Worm (Caenorhabditis elegans) whole organism, L1 larva: ENCODE results near the gene C54C6.5.

Experiments
- ceh-82 ChIP-seq, 3 experiments: fragments of 150-350 bp in 1 of 3; sonication (generic microtip) in 2 of 3; optimal IDR thresholded peaks; 2 replicates each; lab custom pipeline; 2014 to 2017; ENCODE audit warnings: missing biosample characterization in 3 of 3, missing genetic modification characterization in 3 of 3
- ceh-90 ChIP-seq: sonication (generic microtip); optimal IDR thresholded peaks from 2 replicates; lab custom pipeline; 2016; ENCODE audit warnings: missing genetic modification characterization, missing compliant biosample characterization
- efl-1 ChIP-seq, 4 experiments: fragments of 150-350 bp; optimal IDR thresholded peaks in 3 of 4; peaks in 1 of 4; 1 replicate in 1 of 4; 2 replicates in 3 of 4; lab custom pipeline; 2014; ENCODE audit warnings: missing biosample characterization in 2 of 4, missing genetic modification characterization in 2 of 4, missing genetic modification reagents in 2 of 4
- elt-2 ChIP-seq: sonication (generic microtip); optimal IDR thresholded peaks from 2 replicates; lab custom pipeline; 2016; ENCODE audit warnings: missing genetic modification characterization, mild to moderate bottlenecking, inconsistent platforms, missing compliant biosample characterization, missing genetic modification reagents
- irx-1 ChIP-seq: sonication (generic microtip); optimal IDR thresholded peaks from 2 replicates; lab custom pipeline; 2016; ENCODE audit warnings: missing genetic modification characterization, missing compliant biosample characterization
- nhr-11 ChIP-seq: fragments of 150-350 bp; optimal IDR thresholded peaks from 2 replicates; lab custom pipeline; 2014; ENCODE audit warnings: missing biosample characterization, missing genetic modification characterization
- unc-86 ChIP-seq: sonication (generic microtip); optimal IDR thresholded peaks from 2 replicates; lab custom pipeline; 2016; ENCODE audit warnings: missing genetic modification characterization, missing compliant biosample characterization

- TF ChIP-seq ceh-90 (no peak), efl-1 (optimal IDR thresholded peaks at IDR 0.05; lab: Kevin White, UChicago) (no peak), efl-1 (GFP tag; optimal IDR thresholded peaks at IDR 0.05 in 1 of 2; lab: Kevin White, UChicago) (no peak), elt-2 (tag; lab: Kevin White, UChicago) (no peak), unc-86 (no peak), irx-1 (no peak), ceh-82 (tag; optimal IDR thresholded peaks at IDR 0.05; lab: Kevin White, UChicago) (no peak), nhr-11 (tag; lab: Kevin White, UChicago) (no peak)
These were observed 23.6 kb upstream of the C54C6.5 start, which contains the start of gene nhr-6 for ce11 chrIII:3573281-3573680.
